Fruit fly (Drosophila melanogaster) whole organism, embryonic: Measurements from ENCODE around the gene CG15358.

Experiments
- Abd-B ChIP-seq: fragments of 200-800 bp; sonication (Bioruptor generic); optimal IDR thresholded peaks from 2 replicates; lab custom pipeline; 2018; ENCODE audit warnings: missing biosample characterization, mild to moderate bottlenecking, missing genetic modification characterization, moderate library complexity
- Atf-2 ChIP-seq: fragments of 200-800 bp; sonication (Bioruptor generic); optimal IDR thresholded peaks from 2 replicates; lab custom pipeline; 2016; ENCODE audit warnings: missing biosample characterization, missing genetic modification characterization
- B-H2 ChIP-seq: fragments of 200-800 bp; sonication (Bioruptor generic); optimal IDR thresholded peaks from 2 replicates; lab custom pipeline; 2018; ENCODE audit warnings: missing biosample characterization, mild to moderate bottlenecking, missing genetic modification characterization
- Bdp1 ChIP-seq: fragments of 200-800 bp; sonication (Bioruptor generic); optimal IDR thresholded peaks from 3 replicates; lab custom pipeline; 2016; ENCODE audit warnings: missing biosample characterization, missing genetic modification characterization
- CG11093 ChIP-seq: fragments of 200-800 bp; sonication (Bioruptor generic); IDR thresholded peaks from 3 replicates; pipeline ENCODE4 v1.3.6; 2022; ENCODE audit warnings: missing biosample characterization, missing genetic modification characterization
- CG12071 ChIP-seq: fragments of 200-800 bp; sonication (Bioruptor generic); optimal IDR thresholded peaks from 3 replicates; lab custom pipeline; 2018; ENCODE audit warnings: missing biosample characterization, mild to moderate bottlenecking, missing genetic modification characterization
- CG12659 ChIP-seq: fragments of 200-800 bp; sonication (Bioruptor generic); optimal IDR thresholded peaks from 3 replicates; lab custom pipeline; 2017; ENCODE audit warnings: mild to moderate bottlenecking, missing biosample characterization, missing genetic modification reagents, missing genetic modification characterization
- CG13296 ChIP-seq: fragments of 200-800 bp; sonication (Bioruptor generic); optimal IDR thresholded peaks from 3 replicates; lab custom pipeline; 2018; ENCODE audit warnings: missing biosample characterization, mild to moderate bottlenecking, missing genetic modification characterization
- CG14050 ChIP-seq: fragments of 200-800 bp; sonication (Bioruptor generic); IDR thresholded peaks from 3 replicates; pipeline ENCODE4 v1.3.6; 2022; ENCODE audit warnings: missing biosample characterization, missing genetic modification characterization
- CG14965 ChIP-seq: fragments of 200-800 bp; sonication (Bioruptor generic); optimal IDR thresholded peaks from 2 replicates; lab custom pipeline; 2016; ENCODE audit warnings: missing biosample characterization, missing genetic modification characterization, borderline replicate concordance
- CG15269 ChIP-seq: fragments of 200-800 bp; sonication (Bioruptor generic); optimal IDR thresholded peaks from 2 replicates; lab custom pipeline; 2018; ENCODE audit warnings: missing biosample characterization, mild to moderate bottlenecking, missing genetic modification characterization, moderate library complexity
- CG15696 ChIP-seq: fragments of 200-800 bp; sonication (Bioruptor generic); optimal IDR thresholded peaks from 2 replicates; lab custom pipeline; 2019; ENCODE audit warnings: missing biosample characterization, mild to moderate bottlenecking, missing genetic modification characterization, moderate library complexity
- CG1647 ChIP-seq: fragments of 200-800 bp; sonication (Bioruptor generic); optimal IDR thresholded peaks from 3 replicates; lab custom pipeline; 2016; ENCODE audit warnings: missing biosample characterization, missing genetic modification characterization
- CG2875 ChIP-seq: fragments of 200-800 bp; sonication (Bioruptor generic); optimal IDR thresholded peaks from 2 replicates; lab custom pipeline; 2017; ENCODE audit warnings: missing biosample characterization, mild to moderate bottlenecking, missing genetic modification characterization, missing genetic modification reagents
- CG3407 ChIP-seq: fragments of 200-800 bp; sonication (Bioruptor generic); optimal IDR thresholded peaks from 2 replicates; lab custom pipeline; 2018; ENCODE audit warnings: missing biosample characterization, mild to moderate bottlenecking, missing genetic modification characterization
- CG7786 ChIP-seq: fragments of 200-800 bp; sonication (Bioruptor generic); optimal IDR thresholded peaks from 2 replicates; lab custom pipeline; 2016; ENCODE audit warnings: missing biosample characterization, missing genetic modification characterization
- CG7987 ChIP-seq: fragments of 200-800 bp; sonication (Bioruptor generic); optimal IDR thresholded peaks from 2 replicates; lab custom pipeline; 2018; ENCODE audit warnings: missing biosample characterization, mild to moderate bottlenecking, missing genetic modification characterization, moderate library complexity
- CG9932 ChIP-seq: fragments of 200-800 bp; sonication (Bioruptor generic); IDR thresholded peaks from 2 replicates; pipeline ENCODE4 v1.3.6; 2022; ENCODE audit warnings: missing biosample characterization, missing genetic modification characterization
- Dfd ChIP-seq, 2 experiments: fragments of >200 bp; optimal IDR thresholded peaks; 2 replicates each; lab custom pipeline; 2017; ENCODE audit warnings: missing biosample characterization in 2 of 2, missing genetic modification characterization in 2 of 2
- E2f1 ChIP-seq: fragments of 200-800 bp; sonication (Bioruptor generic); IDR thresholded peaks from 2 replicates; pipeline ENCODE4 v1.3.6; 2022; ENCODE audit warnings: missing biosample characterization, missing genetic modification characterization
- Hr51 ChIP-seq, 2 experiments: fragments of 200-800 bp; sonication (Bioruptor generic); optimal IDR thresholded peaks; 2 replicates in 1 of 2; 3 replicates in 1 of 2; lab custom pipeline; 2016 to 2018; ENCODE audit warnings: missing biosample characterization in 2 of 2, missing genetic modification characterization in 2 of 2, mild to moderate bottlenecking in 1 of 2, moderate library complexity in 1 of 2
- NFAT ChIP-seq: fragments of 200-800 bp; sonication (Bioruptor generic); IDR thresholded peaks from 2 replicates; pipeline ENCODE4 v1.3.6; 2022; ENCODE audit warnings: missing biosample characterization, missing genetic modification characterization
- NfI ChIP-seq: fragments of 200-800 bp; sonication (Bioruptor generic); optimal IDR thresholded peaks from 3 replicates; lab custom pipeline; 2018; ENCODE audit warnings: missing biosample characterization, mild to moderate bottlenecking, missing genetic modification characterization, moderate library complexity
- Scr ChIP-seq: fragments of 200-800 bp; sonication (Bioruptor generic); IDR thresholded peaks from 2 replicates; pipeline ENCODE4 v1.3.6; 2022; ENCODE audit warnings: missing biosample characterization, missing genetic modification characterization; ENCODE audit not compliant: partially characterized antibody
- Sox102F ChIP-seq: fragments of 200-800 bp; sonication (Bioruptor generic); optimal IDR thresholded peaks from 2 replicates; lab custom pipeline; 2018; ENCODE audit warnings: missing biosample characterization, mild to moderate bottlenecking, missing genetic modification characterization, moderate library complexity
- Spps ChIP-seq: fragments of 200-800 bp; sonication (Bioruptor generic); optimal IDR thresholded peaks from 2 replicates; lab custom pipeline; 2018; ENCODE audit warnings: missing biosample characterization, mild to moderate bottlenecking, missing genetic modification characterization
- cas ChIP-seq: fragments of 200-800 bp; sonication (Bioruptor generic); IDR thresholded peaks from 2 replicates; pipeline ENCODE4 v1.3.6; 2022; ENCODE audit warnings: missing biosample characterization, missing genetic modification characterization
- dmrt99B ChIP-seq: fragments of 200-800 bp; sonication (Bioruptor generic); optimal IDR thresholded peaks from 2 replicates; lab custom pipeline; 2018; ENCODE audit warnings: missing biosample characterization, mild to moderate bottlenecking, missing genetic modification characterization, moderate library complexity
- eve ChIP-seq, 2 experiments: fragments of >200 bp; optimal IDR thresholded peaks; 2 replicates each; lab custom pipeline; 2017; ENCODE audit warnings: missing biosample characterization in 2 of 2, missing genetic modification characterization in 2 of 2
- hb ChIP-seq: fragments of 200-800 bp; sonication (Bioruptor generic); IDR thresholded peaks from 3 replicates; pipeline ENCODE4 v1.3.6; 2022; ENCODE audit warnings: missing biosample characterization, missing genetic modification characterization; ENCODE audit not compliant: partially characterized antibody
- ind ChIP-seq: fragments of 200-800 bp; sonication (Bioruptor generic); optimal IDR thresholded peaks from 3 replicates; lab custom pipeline; 2016; ENCODE audit warnings: missing biosample characterization, missing genetic modification characterization
- insv ChIP-seq, 2 experiments: fragments of 200-800 bp; sonication (Bioruptor generic); optimal IDR thresholded peaks; 3 replicates each; lab custom pipeline; 2016 to 2018; ENCODE audit warnings: missing biosample characterization in 2 of 2, missing genetic modification characterization in 2 of 2
- kni ChIP-seq: fragments of 200-800 bp; sonication (Bioruptor generic); optimal IDR thresholded peaks from 3 replicates; lab custom pipeline; 2017; ENCODE audit warnings: mild to moderate bottlenecking, missing biosample characterization, missing genetic modification reagents, missing genetic modification characterization
- lbe ChIP-seq: fragments of 200-800 bp; sonication (Bioruptor generic); optimal IDR thresholded peaks from 2 replicates; lab custom pipeline; 2016; ENCODE audit warnings: missing biosample characterization, mild to moderate bottlenecking, missing genetic modification characterization
- luna ChIP-seq: fragments of 200-800 bp; sonication (Bioruptor generic); optimal IDR thresholded peaks from 2 replicates; lab custom pipeline; 2016; ENCODE audit warnings: missing biosample characterization, missing genetic modification characterization
- nerfin-1 ChIP-seq: fragments of 200-800 bp; sonication (Bioruptor generic); optimal IDR thresholded peaks from 3 replicates; lab custom pipeline; 2019; ENCODE audit warnings: missing biosample characterization, mild to moderate bottlenecking, missing genetic modification characterization, moderate library complexity
- org-1 ChIP-seq: fragments of 200-800 bp; sonication (Bioruptor generic); optimal IDR thresholded peaks from 2 replicates; lab custom pipeline; 2017; ENCODE audit warnings: missing biosample characterization, missing genetic modification characterization
- otp ChIP-seq: fragments of 200-800 bp; sonication (Bioruptor generic); IDR thresholded peaks from 3 replicates; pipeline ENCODE4, ENCODE4 v1.3.6; 2022; ENCODE audit warnings: missing biosample characterization, missing genetic modification characterization
- pb ChIP-seq: fragments of 200-800 bp; sonication (Bioruptor generic); optimal IDR thresholded peaks from 3 replicates; lab custom pipeline; 2016; ENCODE audit warnings: missing biosample characterization, missing genetic modification characterization
- pnt ChIP-seq: fragments of 200-800 bp; sonication (Bioruptor generic); optimal IDR thresholded peaks from 3 replicates; lab custom pipeline; 2016; ENCODE audit warnings: missing biosample characterization, missing genetic modification characterization
- salm ChIP-seq: fragments of 200-800 bp; sonication (Bioruptor generic); optimal IDR thresholded peaks from 2 replicates; lab custom pipeline; 2018; ENCODE audit warnings: missing biosample characterization, mild to moderate bottlenecking, missing genetic modification characterization
- sc ChIP-seq, 3 experiments: fragments of >200 bp in 2 of 3; fragments of 200-800 bp in 1 of 3; sonication (Bioruptor generic) in 1 of 3; optimal IDR thresholded peaks; 2 replicates in 2 of 3; 3 replicates in 1 of 3; lab custom pipeline; 2017; ENCODE audit warnings: mild to moderate bottlenecking in 1 of 3, missing biosample characterization in 1 of 3, missing genetic modification characterization in 1 of 3, missing genetic modification reagents in 1 of 3
- tio ChIP-seq: fragments of 200-800 bp; sonication (Bioruptor generic); optimal IDR thresholded peaks from 2 replicates; lab custom pipeline; 2017; ENCODE audit warnings: missing biosample characterization, missing genetic modification characterization, inconsistent platforms
- tll ChIP-seq, 2 experiments: fragments of 200-800 bp in 1 of 2; fragments of >200 bp in 1 of 2; sonication (Bioruptor generic) in 1 of 2; optimal IDR thresholded peaks; 2 replicates each; lab custom pipeline; 2017 to 2019; ENCODE audit warnings: missing biosample characterization in 2 of 2, missing genetic modification characterization in 2 of 2, mild to moderate bottlenecking in 1 of 2, moderate library complexity in 1 of 2
- tna ChIP-seq: fragments of 200-800 bp; sonication (Bioruptor generic); IDR thresholded peaks from 2 replicates; pipeline ENCODE4 v1.3.6; 2022; ENCODE audit warnings: missing biosample characterization, missing genetic modification characterization; ENCODE audit not compliant: partially characterized antibody
- unpg ChIP-seq: fragments of 200-800 bp; sonication (Bioruptor generic); optimal IDR thresholded peaks from 3 replicates; lab custom pipeline; 2018; ENCODE audit warnings: missing biosample characterization, mild to moderate bottlenecking, missing genetic modification characterization, moderate library complexity
- vfl ChIP-seq: fragments of 200-800 bp; sonication (Bioruptor generic); optimal IDR thresholded peaks from 2 replicates; lab custom pipeline; 2016; ENCODE audit warnings: missing biosample characterization, missing genetic modification characterization
- vnd ChIP-seq: fragments of 200-800 bp; sonication (Bioruptor generic); IDR thresholded peaks from 3 replicates; pipeline ENCODE4 v1.3.6; 2022; ENCODE audit warnings: missing biosample characterization, missing genetic modification characterization; ENCODE audit not compliant: partially characterized antibody
- vvl ChIP-seq: fragments of 200-800 bp; sonication (Bioruptor generic); IDR thresholded peaks from 2 replicates; pipeline ENCODE4 v1.3.6; 2022; ENCODE audit warnings: missing biosample characterization, missing genetic modification characterization
- wor ChIP-seq: fragments of 200-800 bp; sonication (Bioruptor generic); IDR thresholded peaks from 2 replicates; pipeline ENCODE4 v1.3.6; 2022; ENCODE audit warnings: missing biosample characterization, missing genetic modification characterization

Gene CG15358

dm6 chr2L:1916461-1916860 lies 33.4 kb upstream of the CG15358 start (continued):
- TF ChIP-seq hb (GFP tag; lab: Robert Waterston, UW): no peak
- peak; percentile 24; the same call in 1 of the 3 replicates for TF ChIP-seq otp
- no peak for TF ChIP-seq tll (GFP tag; optimal IDR thresholded peaks at IDR 0.05; lab: Kevin White, UChicago)
- TF ChIP-seq pnt (GFP tag; lab: Kevin White, UChicago): no peak
- no peak for TF ChIP-seq lbe (GFP tag; lab: Kevin White, UChicago)
- TF ChIP-seq Sox102F (GFP tag; lab: Kevin White, UChicago): peak; percentile 78
- no peak for TF ChIP-seq kni (GFP tag; lab: Kevin White, UChicago)
- TF ChIP-seq Bdp1 (GFP tag; lab: Kevin White, UChicago): no peak
- no peak for TF ChIP-seq pb
- no peak for TF ChIP-seq CG7987 (GFP tag; lab: Kevin White, UChicago)
- no peak for TF ChIP-seq Spps (tag; lab: Kevin White, UChicago)
- TF ChIP-seq CG15696 (tag; lab: Kevin White, UChicago): no peak
- peak; percentile 26 for TF ChIP-seq CG15269 (tag; lab: Kevin White, UChicago)
- TF ChIP-seq nerfin-1 (tag; lab: Kevin White, UChicago): no peak
- TF ChIP-seq Scr (GFP tag; lab: Robert Waterston, UW): no peak
- TF ChIP-seq CG2875 (GFP tag; lab: Kevin White, UChicago): peak; percentile 8
- no peak for TF ChIP-seq B-H2 (GFP tag; lab: Kevin White, UChicago)
- TF ChIP-seq CG7786 (GFP tag; lab: Kevin White, UChicago): no peak
- TF ChIP-seq E2f1 (GFP tag; lab: Robert Waterston, UW): peak; percentile 68
- TF ChIP-seq luna (GFP tag; lab: Kevin White, UChicago): no peak
- TF ChIP-seq CG14050 (GFP tag; lab: Robert Waterston, UW): peak; percentile 26; the same call in 1 of the 3 replicates
- no peak for TF ChIP-seq tna
- no peak for TF ChIP-seq org-1
- TF ChIP-seq sc (optimal IDR thresholded peaks at IDR 0.05; lab: Kevin White, UChicago): no peak
- TF ChIP-seq sc (GFP tag; optimal IDR thresholded peaks at IDR 0.05; lab: Kevin White, UChicago): peak; percentile 20
- no peak for TF ChIP-seq vnd
- TF ChIP-seq salm: no peak
- peak; percentile 60; the same call in 1 of the 3 replicates for TF ChIP-seq CG11093 (GFP tag; lab: Robert Waterston, UW)
- no peak for TF ChIP-seq Atf-2 (GFP tag; lab: Kevin White, UChicago)
- peak in 1 of 2 experiments; percentile 60 for TF ChIP-seq eve (GFP tag; optimal IDR thresholded peaks at IDR 0.05; lab: Kevin White, UChicago)
- no peak for TF ChIP-seq CG9932 (GFP tag; lab: Robert Waterston, UW)
- TF ChIP-seq CG12071 (GFP tag; lab: Kevin White, UChicago): peak; percentile 9
- peak in 1 of 2 experiments; percentile 59 for TF ChIP-seq Hr51 (GFP tag; optimal IDR thresholded peaks at IDR 0.05; lab: Kevin White, UChicago)
- peak; percentile 40 for TF ChIP-seq ind (GFP tag; lab: Kevin White, UChicago)
- TF ChIP-seq CG12659 (GFP tag; lab: Kevin White, UChicago): peak; percentile 0
- TF ChIP-seq dmrt99B: peak; percentile 78
- TF ChIP-seq tio: no peak
- TF ChIP-seq vvl (GFP tag; lab: Robert Waterston, UW): peak; percentile 81
- TF ChIP-seq NFAT: no peak
- TF ChIP-seq insv (GFP tag; optimal IDR thresholded peaks at IDR 0.05; lab: Kevin White, UChicago): no peak
- TF ChIP-seq cas (GFP tag; lab: Robert Waterston, UW): no peak
- TF ChIP-seq NfI (GFP tag; lab: Kevin White, UChicago): no peak
- no peak for TF ChIP-seq Abd-B (GFP tag; lab: Kevin White, UChicago)
- TF ChIP-seq CG3407 (GFP tag; lab: Kevin White, UChicago): peak; percentile 27
- TF ChIP-seq vfl (GFP tag; lab: Kevin White, UChicago): no peak
- peak; percentile 47 for TF ChIP-seq unpg (GFP tag; lab: Kevin White, UChicago)
- TF ChIP-seq CG13296 (GFP tag; lab: Kevin White, UChicago): no peak
- no peak for TF ChIP-seq CG1647 (GFP tag; lab: Kevin White, UChicago)
- no peak for TF ChIP-seq CG14965 (GFP tag; lab: Kevin White, UChicago)
- TF ChIP-seq Dfd (GFP tag; optimal IDR thresholded peaks at IDR 0.05; lab: Kevin White, UChicago): no peak
- peak; percentile 36 for TF ChIP-seq wor (GFP tag; lab: Robert Waterston, UW)
